Fruit fly (Drosophila melanogaster) whole organism, embryonic: Measurements from ENCODE around the gene Argp.

Experiments used
- C15 ChIP-seq: fragments of 200-800 bp; sonication (Bioruptor generic); IDR thresholded peaks from 3 replicates; pipeline ENCODE4 v1.3.6; 2022; ENCODE audit warnings: missing biosample characterization, missing genetic modification characterization
- CG10321 ChIP-seq: fragments of 200-800 bp; sonication (Bioruptor generic); IDR thresholded peaks from 2 replicates; pipeline ENCODE4 v1.3.6; 2022; ENCODE audit warnings: missing biosample characterization, missing genetic modification characterization
- CG10959 ChIP-seq: fragments of 200-800 bp; sonication (Bioruptor generic); IDR thresholded peaks from 2 replicates; pipeline ENCODE4 v1.3.6; 2022; ENCODE audit warnings: missing biosample characterization, missing genetic modification characterization
- CG11085 ChIP-seq: fragments of 200-800 bp; sonication (Bioruptor generic); IDR thresholded peaks from 2 replicates; pipeline ENCODE4 v1.3.6; 2022; ENCODE audit warnings: missing biosample characterization, missing genetic modification characterization
- CG11696 ChIP-seq: fragments of 200-800 bp; sonication (Bioruptor generic); IDR thresholded peaks from 2 replicates; pipeline ENCODE4 v1.3.6; 2022; ENCODE audit warnings: missing biosample characterization, missing genetic modification characterization
- CG12155 ChIP-seq: fragments of 200-800 bp; sonication (Bioruptor generic); optimal IDR thresholded peaks from 3 replicates; lab custom pipeline; 2016; ENCODE audit warnings: missing biosample characterization, missing genetic modification characterization
- CG13624 ChIP-seq: fragments of 200-800 bp; sonication (Bioruptor generic); optimal IDR thresholded peaks from 2 replicates; lab custom pipeline; 2016; ENCODE audit warnings: missing biosample characterization, missing genetic modification characterization
- CG14014 ChIP-seq: fragments of 200-800 bp; sonication (Bioruptor generic); IDR thresholded peaks from 2 replicates; pipeline ENCODE4 v1.3.6; 2022; ENCODE audit warnings: missing biosample characterization, missing genetic modification characterization
- CG1792 ChIP-seq: fragments of 200-800 bp; sonication (Bioruptor generic); optimal IDR thresholded peaks from 2 replicates; lab custom pipeline; 2016; ENCODE audit warnings: missing biosample characterization, missing genetic modification characterization
- CG1832 ChIP-seq: fragments of 200-800 bp; sonication (Bioruptor generic); optimal IDR thresholded peaks from 2 replicates; lab custom pipeline; 2017; ENCODE audit warnings: missing biosample characterization, mild to moderate bottlenecking, missing genetic modification characterization, inconsistent platforms
- CG18476 ChIP-seq: fragments of 200-800 bp; sonication (Bioruptor generic); optimal IDR thresholded peaks from 2 replicates; lab custom pipeline; 2016; ENCODE audit warnings: missing biosample characterization, mild to moderate bottlenecking, missing genetic modification characterization
- CG2116 ChIP-seq: fragments of 200-800 bp; sonication (Bioruptor generic); optimal IDR thresholded peaks from 3 replicates; lab custom pipeline; 2018; ENCODE audit warnings: missing biosample characterization, mild to moderate bottlenecking, missing genetic modification characterization
- CG31365 ChIP-seq: fragments of 200-800 bp; sonication (Bioruptor generic); optimal IDR thresholded peaks from 2 replicates; lab custom pipeline; 2018; ENCODE audit warnings: missing biosample characterization, mild to moderate bottlenecking, missing genetic modification characterization
- CG3163 ChIP-seq: fragments of 200-800 bp; sonication (Bioruptor generic); optimal IDR thresholded peaks from 3 replicates; lab custom pipeline; 2016; ENCODE audit warnings: missing biosample characterization, missing genetic modification characterization
- CG3726 ChIP-seq: fragments of 200-800 bp; sonication (Bioruptor generic); IDR thresholded peaks from 3 replicates; pipeline ENCODE4, ENCODE4 v1.3.6; 2022; ENCODE audit warnings: missing biosample characterization, missing genetic modification characterization
- CG3995 ChIP-seq: fragments of 200-800 bp; sonication (Bioruptor generic); optimal IDR thresholded peaks from 3 replicates; lab custom pipeline; 2016; ENCODE audit warnings: missing biosample characterization, missing genetic modification characterization
- CG4404 ChIP-seq: fragments of 200-800 bp; sonication (Bioruptor generic); IDR thresholded peaks from 2 replicates; pipeline ENCODE4 v1.3.6; 2022; ENCODE audit warnings: missing biosample characterization, missing genetic modification characterization
- CG4617 ChIP-seq: fragments of 200-800 bp; sonication (Bioruptor generic); optimal IDR thresholded peaks from 3 replicates; lab custom pipeline; 2016; ENCODE audit warnings: missing biosample characterization, missing genetic modification characterization, borderline replicate concordance
- CG4707 ChIP-seq: fragments of 200-800 bp; sonication (Bioruptor generic); optimal IDR thresholded peaks from 2 replicates; lab custom pipeline; 2018; ENCODE audit warnings: missing biosample characterization, mild to moderate bottlenecking, missing genetic modification characterization, moderate library complexity
- CG6175 ChIP-seq: fragments of 200-800 bp; sonication (Bioruptor generic); IDR thresholded peaks from 3 replicates; pipeline ENCODE4 v1.3.6; 2022; ENCODE audit warnings: missing biosample characterization, missing genetic modification characterization
- CG6272 ChIP-seq: fragments of 200-800 bp; sonication (Bioruptor generic); IDR thresholded peaks from 2 replicates; pipeline ENCODE4 v1.3.6; 2022; ENCODE audit warnings: missing biosample characterization, missing genetic modification characterization
- CG6791 ChIP-seq: fragments of 200-800 bp; sonication (Bioruptor generic); IDR thresholded peaks from 3 replicates; pipeline ENCODE4 v1.3.6; 2022; ENCODE audit warnings: missing biosample characterization, missing genetic modification characterization; ENCODE audit not compliant: partially characterized antibody
- CG7786 ChIP-seq: fragments of 200-800 bp; sonication (Bioruptor generic); optimal IDR thresholded peaks from 2 replicates; lab custom pipeline; 2016; ENCODE audit warnings: missing biosample characterization, missing genetic modification characterization
- CG7987 ChIP-seq: fragments of 200-800 bp; sonication (Bioruptor generic); optimal IDR thresholded peaks from 2 replicates; lab custom pipeline; 2018; ENCODE audit warnings: missing biosample characterization, mild to moderate bottlenecking, missing genetic modification characterization, moderate library complexity
- CG8478 ChIP-seq: fragments of >200 bp; optimal IDR thresholded peaks from 2 replicates; lab custom pipeline; 2018
- Dref ChIP-seq: fragments of 200-800 bp; sonication (Bioruptor generic); IDR thresholded peaks from 2 replicates; pipeline ENCODE4 v1.3.6; 2022; ENCODE audit warnings: missing biosample characterization, missing genetic modification characterization
- Ets65A ChIP-seq: fragments of 200-800 bp; sonication (Bioruptor generic); peaks from one replicate; lab custom pipeline; 2016; ENCODE audit warnings: missing biosample characterization, missing genetic modification characterization
- Fer2 ChIP-seq: fragments of 200-800 bp; sonication (Bioruptor generic); optimal IDR thresholded peaks from 2 replicates; lab custom pipeline; 2018; ENCODE audit warnings: missing biosample characterization, mild to moderate bottlenecking, missing genetic modification characterization, moderate library complexity
- HLH54F ChIP-seq: fragments of 200-800 bp; sonication (Bioruptor generic); optimal IDR thresholded peaks from 3 replicates; lab custom pipeline; 2016; ENCODE audit warnings: missing biosample characterization, missing genetic modification characterization
- HLHmδ ChIP-seq: fragments of 200-800 bp; sonication (Bioruptor generic); optimal IDR thresholded peaks from 2 replicates; lab custom pipeline; 2018; ENCODE audit warnings: missing biosample characterization, mild to moderate bottlenecking, missing genetic modification characterization, moderate library complexity
- Kr ChIP-seq: fragments of 200-800 bp; sonication (Bioruptor generic); optimal IDR thresholded peaks from 2 replicates; lab custom pipeline; 2017; ENCODE audit warnings: missing biosample characterization, mild to moderate bottlenecking, missing genetic modification characterization
- Max ChIP-seq: fragments of 200-800 bp; sonication (Bioruptor generic); optimal IDR thresholded peaks from 2 replicates; lab custom pipeline; 2016; ENCODE audit warnings: missing biosample characterization, mild to moderate bottlenecking, missing genetic modification characterization
- NC2α ChIP-seq: fragments of 200-800 bp; sonication (Bioruptor generic); optimal IDR thresholded peaks from 2 replicates; lab custom pipeline; 2016; ENCODE audit warnings: missing biosample characterization, missing genetic modification characterization
- Opbp ChIP-seq: fragments of 200-800 bp; sonication (Bioruptor generic); IDR thresholded peaks from 3 replicates; pipeline ENCODE4 v1.3.6; 2022; ENCODE audit warnings: missing biosample characterization, missing genetic modification characterization; ENCODE audit not compliant: partially characterized antibody
- Sox100B ChIP-seq: fragments of 200-800 bp; sonication (Bioruptor generic); optimal IDR thresholded peaks from 3 replicates; lab custom pipeline; 2018; ENCODE audit warnings: missing biosample characterization, mild to moderate bottlenecking, missing genetic modification characterization
- Tbp ChIP-seq: fragments of >200 bp; optimal IDR thresholded peaks from 2 replicates; lab custom pipeline; 2018; ENCODE audit warnings: missing biosample characterization, missing genetic modification characterization
- bigmax ChIP-seq: fragments of 200-800 bp; sonication (Bioruptor generic); optimal IDR thresholded peaks from 2 replicates; lab custom pipeline; 2018; ENCODE audit warnings: missing biosample characterization, mild to moderate bottlenecking, missing genetic modification characterization
- cwo ChIP-seq: fragments of 200-800 bp; sonication (Bioruptor generic); optimal IDR thresholded peaks from 3 replicates; lab custom pipeline; 2017; ENCODE audit warnings: missing biosample characterization, missing genetic modification characterization, mild to moderate bottlenecking, moderate library complexity, missing genetic modification reagents
- gfzf ChIP-seq: fragments of 200-800 bp; sonication (Bioruptor generic); optimal IDR thresholded peaks from 2 replicates; lab custom pipeline; 2016; ENCODE audit warnings: missing biosample characterization, mild to moderate bottlenecking, missing genetic modification characterization, moderate library complexity
- gro ChIP-seq: fragments of 200-800 bp; sonication (Bioruptor generic); optimal IDR thresholded peaks from 2 replicates; lab custom pipeline; 2016; ENCODE audit warnings: missing biosample characterization, missing genetic modification characterization
- gsb ChIP-seq: fragments of 200-800 bp; sonication (Bioruptor generic); IDR thresholded peaks from 2 replicates; pipeline ENCODE4 v1.3.6; 2022; ENCODE audit warnings: missing biosample characterization, missing genetic modification characterization
- mld ChIP-seq: fragments of 200-800 bp; sonication (Bioruptor generic); IDR thresholded peaks from 3 replicates; pipeline ENCODE4 v1.3.6; 2022; ENCODE audit warnings: missing biosample characterization, missing genetic modification characterization; ENCODE audit not compliant: partially characterized antibody
- nerfin-2 ChIP-seq: fragments of 200-800 bp; sonication (Bioruptor generic); IDR thresholded peaks from 2 replicates; pipeline ENCODE4 v1.3.6; 2022; ENCODE audit warnings: missing biosample characterization, missing genetic modification characterization; ENCODE audit not compliant: partially characterized antibody
- otp ChIP-seq: fragments of 200-800 bp; sonication (Bioruptor generic); IDR thresholded peaks from 3 replicates; pipeline ENCODE4, ENCODE4 v1.3.6; 2022; ENCODE audit warnings: missing biosample characterization, missing genetic modification characterization
- prd ChIP-seq, 3 experiments: fragments of >200 bp in 2 of 3; fragments of 200-800 bp in 1 of 3; sonication (Bioruptor generic) in 1 of 3; optimal IDR thresholded peaks in 2 of 3; IDR thresholded peaks in 1 of 3; 2 replicates in 2 of 3; 3 replicates in 1 of 3; pipeline versions ENCODE4 v1.3.6 to Lab custom; 2017 to 2022; ENCODE audit warnings: missing biosample characterization in 1 of 3, missing genetic modification characterization in 1 of 3
- rib ChIP-seq: fragments of 200-800 bp; sonication (Bioruptor generic); IDR thresholded peaks from 2 replicates; pipeline ENCODE4 v1.3.6; 2022; ENCODE audit warnings: missing biosample characterization, missing genetic modification characterization
- scrt ChIP-seq: fragments of 200-800 bp; sonication (Bioruptor generic); optimal IDR thresholded peaks from 2 replicates; lab custom pipeline; 2018; ENCODE audit warnings: missing biosample characterization, mild to moderate bottlenecking, missing genetic modification characterization, moderate library complexity
- tin ChIP-seq: fragments of 200-800 bp; sonication (Bioruptor generic); optimal IDR thresholded peaks from 3 replicates; lab custom pipeline; 2016; ENCODE audit warnings: missing biosample characterization, missing genetic modification characterization
- tup ChIP-seq: fragments of 200-800 bp; sonication (Bioruptor generic); optimal IDR thresholded peaks from 2 replicates; lab custom pipeline; 2016; ENCODE audit warnings: missing biosample characterization, mild to moderate bottlenecking, missing genetic modification characterization, moderate library complexity
- tx ChIP-seq: fragments of 200-800 bp; sonication (Bioruptor generic); optimal IDR thresholded peaks from 2 replicates; lab custom pipeline; 2016; ENCODE audit warnings: missing biosample characterization, missing genetic modification characterization
- z ChIP-seq: fragments of 200-800 bp; sonication (Bioruptor generic); IDR thresholded peaks from 3 replicates; pipeline ENCODE4 v1.3.6; 2022; ENCODE audit warnings: missing biosample characterization, missing genetic modification characterization

The Argp gene

DNA sequence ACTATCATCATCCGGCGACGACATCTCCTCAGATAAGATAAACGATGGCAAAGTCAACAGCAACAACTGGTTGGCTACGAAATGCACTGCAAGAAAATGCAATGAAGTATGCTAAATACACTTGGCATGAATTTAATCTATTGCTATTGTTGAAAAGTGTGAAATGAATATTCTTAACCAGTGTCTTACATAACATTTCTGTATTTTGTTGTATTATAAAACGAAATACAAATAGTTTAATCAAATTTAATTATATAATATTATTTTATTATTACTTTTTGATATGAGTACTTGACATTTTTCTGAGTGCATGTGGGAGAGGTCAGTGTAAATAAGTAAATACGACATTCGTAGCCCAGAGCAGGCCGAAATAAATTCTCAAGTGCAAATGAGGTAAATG lies 3.8 kb upstream of the Argp start (continued):
- TF ChIP-seq tup (GFP tag; lab: Kevin White, UChicago) = no peak
- no peak for TF ChIP-seq CG6791 (GFP tag; lab: Robert Waterston, UW)
- no peak for TF ChIP-seq Opbp
- TF ChIP-seq tx = no peak
- no peak for TF ChIP-seq gro (GFP tag; lab: Kevin White, UChicago)
- no peak for TF ChIP-seq CG31365 (tag; lab: Kevin White, UChicago)
- TF ChIP-seq bigmax (GFP tag; lab: Kevin White, UChicago) = no peak
- no peak for TF ChIP-seq CG12155
- TF ChIP-seq CG3163 (GFP tag; lab: Kevin White, UChicago) = no peak
- no peak for TF ChIP-seq HLHmδ
- no peak for TF ChIP-seq CG6272
- TF ChIP-seq, all 482 proteins: peak for 111

DNA sequence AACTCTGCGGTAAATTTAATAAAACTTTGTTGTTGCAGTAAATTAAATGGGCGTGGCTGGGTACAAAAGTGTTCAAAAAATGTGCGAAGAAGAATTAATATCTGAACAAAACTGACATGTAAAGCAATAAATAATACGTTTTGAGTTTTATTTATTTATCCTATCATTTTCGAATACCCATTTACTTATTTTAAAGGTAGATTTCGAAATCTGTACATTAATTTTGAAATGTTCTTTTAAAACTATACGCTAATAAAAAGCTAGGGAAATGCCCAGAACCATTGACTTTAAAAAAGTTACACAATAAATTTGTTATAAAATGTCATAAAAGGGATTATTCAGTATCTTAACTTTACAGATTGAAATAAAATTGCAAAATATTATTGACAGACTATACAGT lies 2.0 kb upstream of the Argp start, which contains the start of the genes primo-1 and primo-2:
primo-1 (minus strand) TSS at position 101 of the 400 bp plus-strand sequence.
primo-2 (minus strand) TSS at position 101 of the 400 bp plus-strand sequence.
- TF ChIP-seq Sox100B (no peak), z (GFP tag; lab: Robert Waterston, UW) (no peak), gsb (GFP tag; lab: Robert Waterston, UW) (no peak), Fer2 (no peak), mld (GFP tag; lab: Robert Waterston, UW) (no peak), CG1832 (no peak), CG10959 (GFP tag; lab: Robert Waterston, UW) (no peak), CG8478 (no peak), CG4707 (no peak), CG13624 (GFP tag; lab: Kevin White, UChicago) (no peak), CG11085 (GFP tag; lab: Robert Waterston, UW) (no peak), CG4404 (no peak), CG7987 (GFP tag; lab: Kevin White, UChicago) (no peak)

DNA sequence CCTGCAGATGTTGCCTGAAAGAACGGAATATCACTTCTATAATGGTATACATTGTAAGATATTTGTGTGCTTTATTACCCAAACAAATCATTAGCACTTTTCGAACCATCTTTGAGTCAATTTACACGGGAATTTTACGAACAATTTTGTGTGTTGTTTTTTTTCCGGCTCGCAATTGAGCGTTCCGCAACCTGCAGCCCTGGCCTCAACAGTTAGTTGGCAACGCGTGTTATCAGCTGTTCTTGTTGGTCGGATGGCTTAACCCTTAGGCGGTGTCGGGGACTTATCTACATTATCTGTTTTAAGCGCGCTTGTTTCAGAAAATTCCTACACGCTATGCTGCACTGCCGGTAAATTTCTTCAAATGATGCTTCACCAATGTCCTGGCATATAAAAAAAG lies 906 bp upstream of the Argp start:
- TF ChIP-seq NC2α (no peak), Dref (GFP tag; lab: Robert Waterston, UW) (no peak; the same call in 1 of the 2 replicates), Tbp (no peak), CG10959 (GFP tag; lab: Robert Waterston, UW) (peak; percentile 98), Ets65A (GFP tag; lab: Kevin White, UChicago) (peak; percentile 55), CG3995 (GFP tag; lab: Kevin White, UChicago) (no peak), Kr (GFP tag; lab: Kevin White, UChicago) (no peak), CG14014 (peak; percentile 26; the same call in 1 of the 2 replicates), rib (GFP tag; lab: Robert Waterston, UW) (no peak), HLH54F (GFP tag; lab: Kevin White, UChicago) (no peak), gfzf (GFP tag; lab: Kevin White, UChicago) (no peak), prd (optimal IDR thresholded peaks at IDR 0.05; lab: Kevin White, UChicago) (no peak), prd (GFP tag; IDR thresholded peaks at IDR 0.05; lab: Robert Waterston, UW) (no peak), C15 (GFP tag; lab: Robert Waterston, UW) (no peak), CG4617 (GFP tag; lab: Kevin White, UChicago) (peak; percentile 38), CG18476 (no peak), tin (GFP tag; lab: Kevin White, UChicago) (no peak), Max (no peak), cwo (no peak), CG6175 (GFP tag; lab: Robert Waterston, UW) (no peak), CG11696 (GFP tag; lab: Robert Waterston, UW) (no peak), CG2116 (GFP tag; lab: Kevin White, UChicago) (peak; percentile 26), nerfin-2 (peak; percentile 12; the same call in 1 of the 2 replicates), otp (GFP tag; lab: Robert Waterston, UW) (no peak), CG7786 (no peak), CG3726 (GFP tag; lab: Robert Waterston, UW) (no peak), CG1792 (no peak), scrt (no peak), CG10321 (no peak)
